Worm (Caenorhabditis elegans) whole organism, L1 larva: ENCODE data around the gene xbx-5.

Experiments used
- egl-27 ChIP-seq, 2 experiments: fragments of 150-350 bp in 1 of 2; sonication (generic microtip); optimal IDR thresholded peaks; 3 replicates each; lab custom pipeline; 2017 to 2018; ENCODE audit warnings: missing biosample characterization in 2 of 2, missing genetic modification characterization in 2 of 2, missing genetic modification reagents in 2 of 2
- mep-1 ChIP-seq: fragments of 150-350 bp; optimal IDR thresholded peaks from 2 replicates; lab custom pipeline; 2014; ENCODE audit warnings: missing biosample characterization, missing genetic modification characterization
- nhr-19 ChIP-seq: fragments of 200-800 bp; sonication (Bioruptor generic); conservative IDR thresholded peaks from 2 replicates; pipeline ENCODE4 v1.3.6; 2022; ENCODE audit warnings: missing genetic modification characterization, missing compliant biosample characterization
- nhr-237 ChIP-seq: fragments of 150-350 bp; optimal IDR thresholded peaks from 2 replicates; lab custom pipeline; 2014; ENCODE audit warnings: missing biosample characterization, missing genetic modification characterization
- pqm-1 ChIP-seq: sonication (generic microtip); optimal IDR thresholded peaks from 3 replicates; lab custom pipeline; 2017; ENCODE audit warnings: missing biosample characterization, missing genetic modification characterization
- skn-1 ChIP-seq: fragments of 150-350 bp; optimal IDR thresholded peaks from 2 replicates; lab custom pipeline; 2014; ENCODE audit warnings: missing biosample characterization, missing genetic modification characterization
- tbx-2 ChIP-seq: sonication (generic microtip); optimal IDR thresholded peaks from 2 replicates; lab custom pipeline; 2016; ENCODE audit warnings: missing genetic modification characterization, missing compliant biosample characterization
- ztf-4 ChIP-seq: fragments of 150-350 bp; optimal IDR thresholded peaks from 2 replicates; lab custom pipeline; 2014; ENCODE audit warnings: missing biosample characterization, missing genetic modification characterization

DNA sequence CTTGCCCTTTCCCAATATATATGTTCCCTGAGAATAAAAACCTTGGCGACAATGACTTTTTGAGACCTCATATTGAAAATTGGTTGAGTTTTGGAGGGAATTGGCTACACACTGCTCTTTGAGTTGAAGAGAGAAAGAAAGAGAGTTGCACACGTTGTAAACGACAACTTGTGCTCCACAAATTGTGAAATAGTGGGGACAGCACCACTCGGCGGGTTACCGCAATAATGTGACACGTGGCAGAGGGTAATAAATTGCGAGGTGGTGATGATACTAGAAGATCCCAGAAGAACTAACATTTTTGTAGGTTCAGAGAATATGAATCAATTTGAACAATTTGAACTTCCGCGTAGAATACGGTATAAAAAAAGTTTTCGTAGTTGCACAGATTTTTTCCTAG is 22.4 kb downstream of the xbx-5 start:
- TF ChIP-seq mep-1 (tag; lab: Kevin White, UChicago) (no peak), skn-1 (tag; lab: Kevin White, UChicago) (no peak), nhr-19 (GFP tag; lab: Robert Waterston, UW) (no peak; the same call in 1 of the 2 replicates), nhr-237 (tag; lab: Kevin White, UChicago) (no peak), ztf-4 (no peak), pqm-1 (tag; lab: Kevin White, UChicago) (no peak), tbx-2 (no peak), egl-27 (tag; optimal IDR thresholded peaks at IDR 0.05; lab: Kevin White, UChicago) (no peak)
